Fruit fly (Drosophila melanogaster) S2 (cell line): Measurements from ENCODE around the gene Mtr3.

ENCODE experiments used
- CG8478 ChIP-seq: fragments of >200 bp; optimal IDR thresholded peaks from 2 replicates; lab custom pipeline; 2018
- CTCF ChIP-seq, 2 experiments: fragments of >200 bp; optimal IDR thresholded peaks; 2 replicates each; lab custom pipeline; 2018

dm6 chr3L:19939024-19939423 lies 25.5 kb upstream of the Mtr3 start, which contains the start of gene Ac76E:
- TF ChIP-seq CG8478 (lab: Kevin White, UChicago), result no peak
- TF ChIP-seq CTCF (optimal IDR thresholded peaks at IDR 0.05; lab: Kevin White, UChicago), result no peak
